Worm (Caenorhabditis elegans): Measurements from ENCODE around the gene rbc-2.

rbc-2 gene

DNA sequence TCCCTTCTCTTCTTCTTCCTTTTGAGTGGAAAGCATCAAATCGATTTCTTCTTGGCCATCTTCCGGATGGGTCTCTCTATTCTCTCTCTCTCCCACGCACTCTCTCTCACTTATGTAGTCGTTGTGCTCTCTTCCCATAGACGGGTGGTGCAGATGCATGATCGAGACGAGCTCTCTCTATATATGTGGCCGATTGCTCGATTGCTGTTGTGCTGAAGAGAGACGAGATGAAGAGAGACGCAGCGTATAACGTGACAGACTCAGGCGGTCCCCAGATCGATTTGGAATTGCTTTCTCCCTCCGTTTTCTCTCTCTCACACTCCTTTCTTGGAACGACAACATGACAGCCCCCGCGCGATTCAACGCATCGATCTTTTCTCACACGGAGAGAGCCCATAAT lies 4.2 kb upstream of the rbc-2 start (continued):
- no peak for TF ChIP-seq nhr-19 (GFP tag; conservative IDR thresholded peaks at IDR 0.05)
- TF ChIP-seq aha-1 (tag; optimal IDR thresholded peaks at IDR 0.05) = no peak
- no peak for TF ChIP-seq mef-2 (tag; optimal IDR thresholded peaks at IDR 0.05)
- TF ChIP-seq nhr-90 (tag; optimal IDR thresholded peaks at IDR 0.05; ENCODE audit: poor library complexity) = no peak
- no peak for TF ChIP-seq mab-9 (GFP tag; IDR thresholded peaks at IDR 0.05)
- TF ChIP-seq fkh-8 (tag; optimal IDR thresholded peaks at IDR 0.05) = peak; percentile 82
- TF ChIP-seq lin-13 (GFP tag; optimal IDR thresholded peaks at IDR 0.05) = peak; percentile 28
- peak; percentile 56 for TF ChIP-seq swsn-7 (tag; optimal IDR thresholded peaks at IDR 0.05)
- peak; percentile 72 for TF ChIP-seq nhr-71 (tag; optimal IDR thresholded peaks at IDR 0.05)
- peak; percentile 59 for TF ChIP-seq tbx-2 (tag; optimal IDR thresholded peaks at IDR 0.05)
- no peak for TF ChIP-seq nhr-12 (tag; optimal IDR thresholded peaks at IDR 0.05)
- no peak for TF ChIP-seq irx-1 (tag; optimal IDR thresholded peaks at IDR 0.05)
- TF ChIP-seq unc-98 (GFP tag; IDR thresholded peaks at IDR 0.05) = no peak
- no peak for TF ChIP-seq unc-62 (GFP tag; optimal IDR thresholded peaks at IDR 0.05)
- no peak for TF ChIP-seq ztf-4 (tag; optimal IDR thresholded peaks at IDR 0.05)
- TF ChIP-seq isw-1 (GFP tag; IDR thresholded peaks at IDR 0.05) = no peak
- TF ChIP-seq unc-30 (tag; optimal IDR thresholded peaks at IDR 0.05) = no peak
- no peak for TF ChIP-seq sox-4 (tag; optimal IDR thresholded peaks at IDR 0.05)
- TF ChIP-seq ceh-82 (tag; optimal IDR thresholded peaks at IDR 0.05) = peak in 1 of 3 experiments; percentile 30
- no peak for TF ChIP-seq sup-37 (GFP tag; optimal IDR thresholded peaks at IDR 0.05)
- no peak for TF ChIP-seq C34B4.2 (tag; optimal IDR thresholded peaks at IDR 0.05)
- no peak for TF ChIP-seq ces-1 (GFP tag; optimal IDR thresholded peaks at IDR 0.05)
- TF ChIP-seq C04F5.9 (tag; optimal IDR thresholded peaks at IDR 0.05) = no peak
- no peak for TF ChIP-seq fos-1 (tag; optimal IDR thresholded peaks at IDR 0.05)
- TF ChIP-seq F16B12.6 (tag; optimal IDR thresholded peaks at IDR 0.05) = no peak
- TF ChIP-seq snpc-4 (tag; optimal IDR thresholded peaks at IDR 0.05) = peak; percentile 19
- TF ChIP-seq egl-13 (tag; optimal IDR thresholded peaks at IDR 0.05) = peak; percentile 79
- TF ChIP-seq unc-86 (tag; optimal IDR thresholded peaks at IDR 0.05) = peak; percentile 81
- no peak for TF ChIP-seq skn-1 (tag; optimal IDR thresholded peaks at IDR 0.05)
- peak; percentile 38 for TF ChIP-seq jun-1 (tag; optimal IDR thresholded peaks at IDR 0.05)
- TF ChIP-seq nhr-77 (tag; optimal IDR thresholded peaks at IDR 0.05) = no peak
- TF ChIP-seq nhr-28 (tag; optimal IDR thresholded peaks at IDR 0.05) = no peak
- no peak for TF ChIP-seq pax-3 (tag; optimal IDR thresholded peaks at IDR 0.05)
- no peak for TF ChIP-seq ama-1 (optimal IDR thresholded peaks at IDR 0.05)
- no peak for TF ChIP-seq ceh-63 (GFP tag; optimal IDR thresholded peaks at IDR 0.05)
- TF ChIP-seq pag-3 (tag; optimal IDR thresholded peaks at IDR 0.05; ENCODE audit: borderline replicate concordance, insufficient read depth) = no peak
- TF ChIP-seq lin-14 (GFP tag; optimal IDR thresholded peaks at IDR 0.05) = peak; percentile 88
- TF ChIP-seq tlp-1 (tag; optimal IDR thresholded peaks at IDR 0.05) = no peak
- TF ChIP-seq efl-3 (GFP tag; optimal IDR thresholded peaks at IDR 0.05) = no peak
- TF ChIP-seq ceh-90 (tag; optimal IDR thresholded peaks at IDR 0.05) = no peak
- no peak for TF ChIP-seq nhr-11 (tag; optimal IDR thresholded peaks at IDR 0.05)
- peak; percentile 29 to 44 for TF ChIP-seq lsy-2 (tag; optimal IDR thresholded peaks at IDR 0.05)

DNA sequence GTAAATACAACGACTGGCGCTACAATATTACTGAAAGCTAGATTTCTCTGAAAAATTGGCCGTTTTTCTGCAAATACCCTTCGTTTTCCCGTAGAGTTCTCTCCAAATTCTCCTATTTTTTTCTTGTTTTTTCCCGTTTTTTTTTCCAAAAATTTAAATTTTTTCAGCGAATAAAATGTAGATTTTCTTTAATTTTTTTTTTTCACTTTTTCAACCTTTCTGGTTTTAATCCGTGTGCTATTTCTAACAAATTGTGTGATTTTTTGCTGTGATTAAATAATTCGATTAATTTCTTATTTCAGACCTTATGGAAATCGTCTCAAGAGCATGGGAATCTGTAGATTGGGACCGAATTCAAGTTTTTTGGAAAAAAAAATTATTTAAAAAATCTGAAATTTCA lies 1.8 kb upstream of the rbc-2 start, which contains the start of gene cone-1:
TSS of gene cone-1 (plus strand) at position 301 of the 400 bp plus-strand sequence.
- TF ChIP-seq ceh-63 (GFP tag; optimal IDR thresholded peaks at IDR 0.05) (no peak), xbp-1 (tag; optimal IDR thresholded peaks at IDR 0.05) (no peak), isw-1 (GFP tag; IDR thresholded peaks at IDR 0.05) (no peak), nhr-237 (tag; optimal IDR thresholded peaks at IDR 0.05) (no peak), efl-3 (GFP tag; optimal IDR thresholded peaks at IDR 0.05) (no peak), nhr-12 (tag; optimal IDR thresholded peaks at IDR 0.05) (no peak), efl-1 (optimal IDR thresholded peaks at IDR 0.05) (no peak), efl-1 (GFP tag; optimal IDR thresholded peaks at IDR 0.05 in 1 of 2) (no peak), snpc-4 (tag; optimal IDR thresholded peaks at IDR 0.05) (no peak), lin-14 (GFP tag; optimal IDR thresholded peaks at IDR 0.05) (no peak), swsn-7 (tag; optimal IDR thresholded peaks at IDR 0.05) (no peak), C04F5.9 (tag; optimal IDR thresholded peaks at IDR 0.05) (no peak), ztf-4 (tag; optimal IDR thresholded peaks at IDR 0.05) (no peak)
